5 fruit fly cellular contexts compared by ENCODE assay signal in the genomic region with DNA sequence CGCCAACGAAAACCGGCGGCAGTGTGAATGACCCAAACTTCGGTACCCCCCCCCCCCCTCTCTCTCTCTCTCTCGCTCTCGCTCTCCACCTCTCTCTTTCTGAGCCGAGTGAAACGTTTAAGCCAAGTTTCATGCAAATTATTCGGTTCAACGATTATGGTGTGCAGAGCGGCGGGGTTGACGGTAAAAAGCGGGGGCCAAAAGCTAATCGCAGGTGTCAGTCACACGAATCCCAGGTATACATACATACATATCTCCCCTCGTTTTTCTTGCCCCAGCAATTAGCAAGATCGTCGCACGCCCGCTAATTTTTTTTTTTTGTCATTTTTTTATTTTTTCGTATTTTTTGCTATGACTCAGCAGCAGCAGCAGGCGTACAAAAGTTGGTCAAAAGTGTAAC.
A peak's percentile ranks its signal among the peaks of the same experiment; 100 is the strongest.
TF ChIP-seq lines count a peak whose summit lies in the region.

No protein-coding gene starts in this region.

- no peak for TF ChIP-seq CTCF in whole organism, embryonic (GFP tag; optimal IDR thresholded peaks at IDR 0.05; lab: Kevin White, UChicago)

TF ChIP-seq in whole organism, 6 proteins besides CTCF, POLR2A, EP300 and RAD21:
- peak; percentile 33 to 74 for TF ChIP-seq EcR (GFP tag; optimal IDR thresholded peaks at IDR 0.05; lab: Kevin White, UChicago)
- no peak for TF ChIP-seq pan (optimal IDR thresholded peaks at IDR 0.05; lab: Kevin White, UChicago)

TF ChIP-seq in whole organism, embryonic, 481 proteins besides CTCF, POLR2A, EP300 and RAD21 (continues in another document):
- TF ChIP-seq tup (GFP tag; optimal IDR thresholded peaks at IDR 0.05; lab: Kevin White, UChicago) (no peak), Rfx (GFP tag; IDR thresholded peaks at IDR 0.05; lab: Robert Waterston, UW) (no peak), CG3838 (GFP tag; optimal IDR thresholded peaks at IDR 0.05; lab: Kevin White, UChicago) (no peak), corto (GFP tag; optimal IDR thresholded peaks at IDR 0.05; lab: Kevin White, UChicago) (no peak), Blimp-1 (GFP tag; optimal IDR thresholded peaks at IDR 0.05; lab: Kevin White, UChicago) (no peak), dpn (GFP tag; optimal IDR thresholded peaks at IDR 0.05; lab: Kevin White, UChicago) (no peak), CG33557 (GFP tag; optimal IDR thresholded peaks at IDR 0.05; lab: Kevin White, UChicago) (no peak), Fer1 (GFP tag; optimal IDR thresholded peaks at IDR 0.05; lab: Kevin White, UChicago) (no peak), sens-2 (GFP tag; IDR thresholded peaks at IDR 0.05; lab: Robert Waterston, UW) (no peak), sug (tag; optimal IDR thresholded peaks at IDR 0.05; lab: Kevin White, UChicago) (no peak), Drgx (GFP tag; IDR thresholded peaks at IDR 0.05; lab: Robert Waterston, UW) (peak; percentile 54), BtbVII (GFP tag; optimal IDR thresholded peaks at IDR 0.05; lab: Kevin White, UChicago) (no peak), chinmo (GFP tag; IDR thresholded peaks at IDR 0.05; lab: Robert Waterston, UW; ENCODE audit: partially characterized antibody) (0 out of 4 replicates have a peak, but pooled peaks have one; percentile 24), Chrac-16 (GFP tag; optimal IDR thresholded peaks at IDR 0.05; lab: Kevin White, UChicago) (no peak), klu (GFP tag; IDR thresholded peaks at IDR 0.05; lab: Robert Waterston, UW) (no peak), Deaf1 (tag; optimal IDR thresholded peaks at IDR 0.05; lab: Kevin White, UChicago) (peak; percentile 17), wdn (GFP tag; IDR thresholded peaks at IDR 0.05; lab: Robert Waterston, UW) (no peak), Dref (GFP tag; IDR thresholded peaks at IDR 0.05; lab: Robert Waterston, UW) (no peak), h (optimal IDR thresholded peaks at IDR 0.05; lab: Kevin White, UChicago) (no peak), crol (GFP tag; IDR thresholded peaks at IDR 0.05; lab: Robert Waterston, UW) (peak; percentile 77), CG2129 (GFP tag; IDR thresholded peaks at IDR 0.05; lab: Robert Waterston, UW; ENCODE audit: partially characterized antibody) (no peak)

TF ChIP-seq in whole organism, prepupa, 60 proteins besides CTCF, POLR2A, EP300 and RAD21:
- TF ChIP-seq CG6276 (GFP tag; optimal IDR thresholded peaks at IDR 0.05; lab: Kevin White, UChicago) (peak; percentile 15), Sox14 (GFP tag; optimal IDR thresholded peaks at IDR 0.05; lab: Kevin White, UChicago) (no peak), CG8119 (GFP tag; IDR thresholded peaks at IDR 0.05; lab: Robert Waterston, UW) (peak; percentile 53; the same call in 1 of the 3 replicates), net (GFP tag; optimal IDR thresholded peaks at IDR 0.05; lab: Kevin White, UChicago) (no peak), CG10669 (GFP tag; optimal IDR thresholded peaks at IDR 0.05; lab: Kevin White, UChicago) (no peak), CG15336 (GFP tag; IDR thresholded peaks at IDR 0.05; lab: Robert Waterston, UW) (0 out of 2 replicates have a peak, but pooled peaks have one; percentile 35), fd85E (GFP tag; optimal IDR thresholded peaks at IDR 0.05; lab: Kevin White, UChicago) (no peak), ss (GFP tag; optimal IDR thresholded peaks at IDR 0.05; lab: Kevin White, UChicago) (peak; percentile 3 to 8), eg (GFP tag; IDR thresholded peaks at IDR 0.05; lab: Robert Waterston, UW) (peak; percentile 64; the same call in 2 of the 3 replicates), CG6854 (GFP tag; optimal IDR thresholded peaks at IDR 0.05; lab: Kevin White, UChicago) (no peak), fkh (GFP tag; optimal IDR thresholded peaks at IDR 0.05; lab: Kevin White, UChicago) (peak; percentile 23), CG6792 (GFP tag; optimal IDR thresholded peaks at IDR 0.05; lab: Kevin White, UChicago) (no peak), Ets21C (GFP tag; optimal IDR thresholded peaks at IDR 0.05; lab: Kevin White, UChicago) (no peak)
TF ChIP-seq in whole organism, prepupa: peak in this region for 6.

TF ChIP-seq in whole organism, pupa, 21 proteins besides CTCF, POLR2A, EP300 and RAD21:
- TF ChIP-seq EcR (GFP tag; optimal IDR thresholded peaks at IDR 0.05; lab: Kevin White, UChicago) = peak; percentile 60
- no peak for TF ChIP-seq CG8301 (tag; optimal IDR thresholded peaks at IDR 0.05; lab: Kevin White, UChicago)
- TF ChIP-seq Ets98B (GFP tag; IDR thresholded peaks at IDR 0.05; lab: Robert Waterston, UW) = peak; percentile 36; the same call in 1 of the 2 replicates
- TF ChIP-seq CG4496 (GFP tag; IDR thresholded peaks at IDR 0.05; lab: Robert Waterston, UW) = peak; percentile 47; the same call in 1 of the 3 replicates
- peak; percentile 62; the same call in 1 of the 3 replicates for TF ChIP-seq fd96Ca (GFP tag; IDR thresholded peaks at IDR 0.05; lab: Robert Waterston, UW)
- TF ChIP-seq CG17806 (tag; optimal IDR thresholded peaks at IDR 0.05; lab: Kevin White, UChicago) = no peak
- TF ChIP-seq CG32121 (GFP tag; IDR thresholded peaks at IDR 0.05; lab: Robert Waterston, UW) = peak; percentile 53
- TF ChIP-seq CG10348 (GFP tag; IDR thresholded peaks at IDR 0.05; lab: Robert Waterston, UW) = 0 out of 2 replicates have a peak, but pooled peaks have one; percentile 11

TF ChIP-seq in whole organism, wandering third instar larva, 38 proteins besides CTCF, POLR2A, EP300 and RAD21:
- TF ChIP-seq OdsH (GFP tag; optimal IDR thresholded peaks at IDR 0.05; lab: Kevin White, UChicago) (no peak), h (GFP tag; optimal IDR thresholded peaks at IDR 0.05; lab: Kevin White, UChicago) (peak; percentile 31), GATAd (GFP tag; optimal IDR thresholded peaks at IDR 0.05; lab: Kevin White, UChicago) (no peak), psq (GFP tag; optimal IDR thresholded peaks at IDR 0.05; lab: Kevin White, UChicago) (peak; percentile 19)
